Worm (Caenorhabditis elegans) whole organism, L2 larva: ENCODE data around the gene F42A10.7.
A peak's percentile ranks its signal among the peaks of the same experiment; 100 is the strongest.

Source experiments
- C34F6.9 ChIP-seq: fragments of 150-350 bp; optimal IDR thresholded peaks from 2 replicates; lab custom pipeline; 2014; ENCODE audit warnings: missing biosample characterization, missing genetic modification characterization
- F13H6.1 ChIP-seq: sonication (generic microtip); optimal IDR thresholded peaks from 2 replicates; lab custom pipeline; 2016; ENCODE audit warnings: missing genetic modification characterization, missing compliant biosample characterization
- Y55F3AM.14 ChIP-seq: fragments of 200-800 bp; sonication (Bioruptor generic); optimal IDR thresholded peaks from 2 replicates; lab custom pipeline; 2018; ENCODE audit warnings: mild to moderate bottlenecking, missing genetic modification characterization, missing compliant biosample characterization
- ZK546.5 ChIP-seq: sonication (generic microtip); optimal IDR thresholded peaks from 2 replicates; lab custom pipeline; 2017; ENCODE audit warnings: missing biosample characterization, missing genetic modification characterization
- alr-1 ChIP-seq: fragments of 150-350 bp; optimal IDR thresholded peaks from 2 replicates; lab custom pipeline; 2014; ENCODE audit warnings: missing biosample characterization, missing genetic modification characterization
- aly-2 ChIP-seq: fragments of 150-350 bp; optimal IDR thresholded peaks from 2 replicates; lab custom pipeline; 2014; ENCODE audit warnings: missing biosample characterization, missing genetic modification characterization
- ama-1 ChIP-seq: fragments of 150-350 bp; optimal IDR thresholded peaks from 2 replicates; lab custom pipeline; 2018; ENCODE audit warnings: inconsistent platforms
- blmp-1 ChIP-seq: sonication (generic microtip); optimal IDR thresholded peaks from 2 replicates; lab custom pipeline; 2017; ENCODE audit warnings: missing genetic modification characterization, mild to moderate bottlenecking, missing compliant biosample characterization, antibody characterized with exemption, moderate library complexity; ENCODE audit not compliant: insufficient read depth
- ceh-16 ChIP-seq: fragments of 150-350 bp; optimal IDR thresholded peaks from 2 replicates; lab custom pipeline; 2014; ENCODE audit warnings: missing biosample characterization, missing genetic modification characterization
- ceh-82 ChIP-seq: fragments of 150-350 bp; optimal IDR thresholded peaks from 2 replicates; lab custom pipeline; 2014; ENCODE audit warnings: missing biosample characterization, missing genetic modification characterization
- crh-2 ChIP-seq: sonication (generic microtip); optimal IDR thresholded peaks from 2 replicates; lab custom pipeline; 2017; ENCODE audit warnings: missing biosample characterization, missing genetic modification characterization
- egl-27 ChIP-seq: sonication (generic microtip); optimal IDR thresholded peaks from 3 replicates; lab custom pipeline; 2017; ENCODE audit warnings: missing biosample characterization, missing genetic modification reagents, missing genetic modification characterization
- elt-1 ChIP-seq: fragments of 150-350 bp; optimal IDR thresholded peaks from 2 replicates; lab custom pipeline; 2014; ENCODE audit warnings: missing biosample characterization, missing genetic modification characterization
- elt-3 ChIP-seq: sonication (generic microtip); optimal IDR thresholded peaks from 2 replicates; lab custom pipeline; 2017; ENCODE audit warnings: missing biosample characterization, missing genetic modification characterization
- fos-1 ChIP-seq: fragments of 150-350 bp; optimal IDR thresholded peaks from 2 replicates; lab custom pipeline; 2014; ENCODE audit warnings: missing biosample characterization, missing genetic modification characterization
- gmeb-1 ChIP-seq: fragments of 150-350 bp; optimal IDR thresholded peaks from 2 replicates; lab custom pipeline; 2014; ENCODE audit warnings: missing biosample characterization, missing genetic modification characterization
- lin-11 ChIP-seq: fragments of 150-350 bp; sonication (generic microtip); optimal IDR thresholded peaks from 2 replicates; lab custom pipeline; 2014; ENCODE audit warnings: missing biosample characterization, missing genetic modification characterization, inconsistent platforms, mixed read lengths
- lin-39 ChIP-seq: fragments of 150-350 bp; optimal IDR thresholded peaks from 2 replicates; lab custom pipeline; 2014; ENCODE audit warnings: missing biosample characterization, missing genetic modification reagents, missing genetic modification characterization
- lsy-2 ChIP-seq, 2 experiments: fragments of 150-350 bp in 1 of 2; sonication (generic microtip) in 1 of 2; optimal IDR thresholded peaks; 2 replicates each; lab custom pipeline; 2014 to 2017; ENCODE audit warnings: missing biosample characterization in 2 of 2, missing genetic modification characterization in 2 of 2
- mbf-1 ChIP-seq: sonication (generic microtip); optimal IDR thresholded peaks from 2 replicates; lab custom pipeline; 2017; ENCODE audit warnings: missing biosample characterization, missing genetic modification characterization
- mdl-1 ChIP-seq, 2 experiments: fragments of 150-350 bp in 1 of 2; sonication (generic microtip) in 1 of 2; optimal IDR thresholded peaks; 2 replicates each; lab custom pipeline; 2017; ENCODE audit warnings: missing biosample characterization in 2 of 2, missing genetic modification characterization in 2 of 2
- nhr-12 ChIP-seq: fragments of 150-350 bp; optimal IDR thresholded peaks from 2 replicates; lab custom pipeline; 2014; ENCODE audit warnings: missing biosample characterization, missing genetic modification characterization
- nhr-129 ChIP-seq: fragments of 150-350 bp; optimal IDR thresholded peaks from 2 replicates; lab custom pipeline; 2014; ENCODE audit warnings: missing biosample characterization, missing genetic modification characterization
- nhr-21 ChIP-seq: fragments of 150-350 bp; optimal IDR thresholded peaks from 2 replicates; lab custom pipeline; 2014; ENCODE audit warnings: missing biosample characterization, missing genetic modification characterization
- nhr-23 ChIP-seq: fragments of 150-350 bp; optimal IDR thresholded peaks from 2 replicates; lab custom pipeline; 2014; ENCODE audit warnings: missing biosample characterization, missing genetic modification reagents, missing genetic modification characterization
- nhr-237 ChIP-seq: fragments of 150-350 bp; optimal IDR thresholded peaks from 2 replicates; lab custom pipeline; 2014; ENCODE audit warnings: missing biosample characterization, missing genetic modification characterization
- nhr-25 ChIP-seq: fragments of 150-350 bp; sonication (generic microtip); optimal IDR thresholded peaks from 3 replicates; lab custom pipeline; 2014; ENCODE audit warnings: missing biosample characterization, missing genetic modification characterization
- nhr-77 ChIP-seq: fragments of 150-350 bp; optimal IDR thresholded peaks from 2 replicates; lab custom pipeline; 2014; ENCODE audit warnings: missing biosample characterization, missing genetic modification characterization
- peb-1 ChIP-seq: fragments of 150-350 bp; optimal IDR thresholded peaks from 2 replicates; lab custom pipeline; 2014; ENCODE audit warnings: missing biosample characterization, missing genetic modification characterization
- sma-9 ChIP-seq, 2 experiments: fragments of 150-350 bp in 1 of 2; sonication (generic microtip) in 1 of 2; optimal IDR thresholded peaks; 2 replicates each; lab custom pipeline; 2014 to 2016; ENCODE audit warnings: missing genetic modification characterization in 2 of 2, mild to moderate bottlenecking in 1 of 2, missing biosample characterization in 1 of 2, missing compliant biosample characterization in 1 of 2, missing genetic modification reagents in 1 of 2, moderate library complexity in 1 of 2
- unc-39 ChIP-seq: fragments of 150-350 bp; optimal IDR thresholded peaks from 2 replicates; lab custom pipeline; 2014; ENCODE audit warnings: missing biosample characterization, missing genetic modification characterization
- unc-55 ChIP-seq: fragments of 150-350 bp; sonication (generic microtip); optimal IDR thresholded peaks from 3 replicates; lab custom pipeline; 2014; ENCODE audit warnings: missing biosample characterization, missing genetic modification reagents, missing genetic modification characterization
- unc-62 ChIP-seq: fragments of 150-350 bp; optimal IDR thresholded peaks from 2 replicates; lab custom pipeline; 2014; ENCODE audit warnings: missing biosample characterization, missing genetic modification reagents, missing genetic modification characterization
- zag-1 ChIP-seq: fragments of 150-350 bp; optimal IDR thresholded peaks from 2 replicates; lab custom pipeline; 2014; ENCODE audit warnings: missing biosample characterization, missing genetic modification characterization
- ztf-1 ChIP-seq: fragments of 200-800 bp; sonication (Bioruptor generic); conservative IDR thresholded peaks from 2 replicates; pipeline ENCODE4 v1.3.6; 2022; ENCODE audit warnings: missing genetic modification characterization, missing compliant biosample characterization
- ztf-4 ChIP-seq: fragments of 150-350 bp; optimal IDR thresholded peaks from 2 replicates; lab custom pipeline; 2014; ENCODE audit warnings: missing biosample characterization, missing genetic modification characterization

F42A10.7 gene

ce11 chrIII:6158642-6159475 is 19.6 kb downstream of the F42A10.7 start, which contains the start of gene nfm-1 (continued):
- peak; percentile 21 for TF ChIP-seq mbf-1
- TF ChIP-seq ztf-4 (tag; lab: Kevin White, UChicago), result peak; percentile 54
- TF ChIP-seq nhr-23 (tag; lab: Kevin White, UChicago), result no peak
- peak; percentile 15 for TF ChIP-seq egl-27 (tag; lab: Kevin White, UChicago)
- TF ChIP-seq lin-39 (tag; lab: Kevin White, UChicago), result no peak
- no peak for TF ChIP-seq ztf-1
- peak; percentile 18 for TF ChIP-seq blmp-1
- TF ChIP-seq nhr-25 (tag; lab: Kevin White, UChicago), result peak; percentile 36
- TF ChIP-seq zag-1 (tag; lab: Kevin White, UChicago), result no peak
- no peak for TF ChIP-seq elt-3 (tag; lab: Kevin White, UChicago)
- TF ChIP-seq Y55F3AM.14 (GFP tag; lab: Kevin White, UChicago), result no peak
- TF ChIP-seq nhr-12 (tag; lab: Kevin White, UChicago), result no peak
- peak in 1 of 2 experiments; percentile 13 for TF ChIP-seq mdl-1 (tag; optimal IDR thresholded peaks at IDR 0.05; lab: Kevin White, UChicago)
- TF ChIP-seq lin-11 (tag; lab: Kevin White, UChicago), result peak; percentile 70
- peak; percentile 41 for TF ChIP-seq C34F6.9 (tag; lab: Kevin White, UChicago)
- TF ChIP-seq alr-1 (tag; lab: Kevin White, UChicago), result no peak
- no peak for TF ChIP-seq aly-2
- TF ChIP-seq ZK546.5 (tag; lab: Kevin White, UChicago), result no peak
- peak; percentile 72 for TF ChIP-seq gmeb-1 (tag; lab: Kevin White, UChicago)

ce11 chrIII:6157708-6158321 is 20.7 kb downstream of the F42A10.7 start, which contains the start of gene anmt-2:
Gene anmt-2 (minus strand): TSS chrIII:6157758.
- TF ChIP-seq elt-3 (tag; lab: Kevin White, UChicago), result no peak
- TF ChIP-seq zag-1 (tag; lab: Kevin White, UChicago), result no peak
- TF ChIP-seq unc-62 (GFP tag; lab: Kevin White, UChicago), result no peak
- TF ChIP-seq F13H6.1 (tag; lab: Kevin White, UChicago), result peak; percentile 69
- TF ChIP-seq ceh-82 (tag; lab: Kevin White, UChicago), result no peak
- TF ChIP-seq sma-9 (GFP tag; optimal IDR thresholded peaks at IDR 0.05; lab: Kevin White, UChicago), result peak; percentile 71
- TF ChIP-seq sma-9 (tag; optimal IDR thresholded peaks at IDR 0.05; lab: Kevin White, UChicago), result no peak
- no peak for TF ChIP-seq ztf-4 (tag; lab: Kevin White, UChicago)
- no peak for TF ChIP-seq unc-55 (GFP tag; lab: Kevin White, UChicago)
- no peak for TF ChIP-seq elt-1
- no peak for TF ChIP-seq peb-1 (tag; lab: Kevin White, UChicago)
- TF ChIP-seq egl-27 (tag; lab: Kevin White, UChicago), result no peak
- TF ChIP-seq blmp-1, result no peak
- peak; percentile 56 for TF ChIP-seq nhr-129 (tag; lab: Kevin White, UChicago)
- TF ChIP-seq, all 48 proteins: peak for 3

ce11 chrIII:6155787-6156186 is 22.7 kb downstream of the F42A10.7 start:
- no peak for TF ChIP-seq crh-2 (tag; lab: Kevin White, UChicago)
- TF ChIP-seq nhr-23 (tag; lab: Kevin White, UChicago), result no peak
- TF ChIP-seq unc-55 (GFP tag; lab: Kevin White, UChicago), result no peak
- no peak for TF ChIP-seq unc-39 (tag; lab: Kevin White, UChicago)
- TF ChIP-seq ceh-16 (tag; lab: Kevin White, UChicago), result no peak
- no peak for TF ChIP-seq aly-2
- TF ChIP-seq ama-1 (lab: Kevin White, UChicago), result no peak
- no peak for TF ChIP-seq fos-1 (tag; lab: Kevin White, UChicago)
- peak; percentile 33 for TF ChIP-seq C34F6.9 (tag; lab: Kevin White, UChicago)
- no peak for TF ChIP-seq nhr-21 (tag; lab: Kevin White, UChicago)
- peak; percentile 23 for TF ChIP-seq F13H6.1 (tag; lab: Kevin White, UChicago)

ce11 chrIII:6154586-6154985 is 23.9 kb downstream of the F42A10.7 start:
- no peak for TF ChIP-seq ama-1 (lab: Kevin White, UChicago)
- TF ChIP-seq lin-39 (tag; lab: Kevin White, UChicago), result no peak
- TF ChIP-seq nhr-21 (tag; lab: Kevin White, UChicago), result no peak
- no peak for TF ChIP-seq blmp-1
- TF ChIP-seq nhr-23 (tag; lab: Kevin White, UChicago), result no peak
- no peak for TF ChIP-seq nhr-25 (tag; lab: Kevin White, UChicago)
- no peak for TF ChIP-seq peb-1 (tag; lab: Kevin White, UChicago)
- TF ChIP-seq nhr-77 (tag; lab: Kevin White, UChicago), result no peak
- no peak for TF ChIP-seq lsy-2 (tag; optimal IDR thresholded peaks at IDR 0.05; lab: Kevin White, UChicago)
- TF ChIP-seq nhr-237, result no peak
- TF ChIP-seq nhr-12 (tag; lab: Kevin White, UChicago), result no peak
- no peak for TF ChIP-seq lin-11 (tag; lab: Kevin White, UChicago)
